Worm (Caenorhabditis elegans) whole organism, L4 larva: Measurements from ENCODE around the gene H29C22.1.

Experiments used
- R02D3.7 ChIP-seq: fragments of 150-350 bp; sonication (generic microtip); optimal IDR thresholded peaks from 3 replicates; lab custom pipeline; 2014; ENCODE audit warnings: missing biosample characterization, missing genetic modification characterization
- lsy-2 ChIP-seq, 2 experiments: fragments of 150-350 bp in 1 of 2; sonication (generic microtip) in 1 of 2; optimal IDR thresholded peaks; 2 replicates each; lab custom pipeline; 2014 to 2017; ENCODE audit warnings: missing biosample characterization in 2 of 2, missing genetic modification characterization in 2 of 2
- mdl-1 ChIP-seq, 2 experiments: fragments of 150-350 bp in 1 of 2; sonication (generic microtip) in 1 of 2; optimal IDR thresholded peaks; 2 replicates each; lab custom pipeline; 2014 to 2017; ENCODE audit warnings: missing biosample characterization in 2 of 2, missing genetic modification characterization in 2 of 2

DNA sequence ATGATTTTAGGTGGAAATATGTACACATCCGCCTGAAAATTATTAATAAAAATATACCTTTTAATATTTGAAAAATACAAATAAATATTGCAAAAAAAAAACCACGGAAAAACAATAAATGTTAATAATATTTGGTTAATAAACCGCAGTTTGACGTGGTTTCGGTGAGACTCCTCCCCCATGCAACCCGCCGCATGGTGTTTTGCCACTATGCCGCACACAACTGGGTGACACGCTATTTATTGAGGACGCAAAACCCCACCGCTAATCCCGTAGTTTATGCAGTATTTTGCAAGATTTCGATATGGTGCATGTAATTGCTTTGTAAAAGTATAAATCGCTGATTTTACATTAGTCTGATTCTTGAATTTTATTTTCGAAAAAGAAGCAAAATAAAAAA lies 14.5 kb downstream of the H29C22.1 start, which contains the start of gene gly-13:
- TF ChIP-seq R02D3.7 (no peak), mdl-1 (tag; optimal IDR thresholded peaks at IDR 0.05; lab: Kevin White, UChicago) (no peak), lsy-2 (tag; optimal IDR thresholded peaks at IDR 0.05; lab: Kevin White, UChicago) (peak in 1 of 2 experiments; percentile 30)
